Fruit fly (Drosophila melanogaster) whole organism: Measurements from ENCODE around the gene Dora.

Experiments used
- CG8478 ChIP-seq: fragments of >200 bp; optimal IDR thresholded peaks from 2 replicates; lab custom pipeline; 2018; ENCODE audit warnings: inconsistent platforms
- Dll ChIP-seq: fragments of >200 bp; optimal IDR thresholded peaks from 2 replicates; lab custom pipeline; 2017
- EcR ChIP-seq, 2 experiments: fragments of >200 bp; optimal IDR thresholded peaks; 2 replicates each; lab custom pipeline; 2017; ENCODE audit warnings: missing biosample characterization in 2 of 2, missing genetic modification characterization in 2 of 2, missing genetic modification reagents in 2 of 2
- pan ChIP-seq: fragments of >200 bp; optimal IDR thresholded peaks from 2 replicates; lab custom pipeline; 2017
- psq ChIP-seq: fragments of >200 bp; optimal IDR thresholded peaks from 2 replicates; lab custom pipeline; 2017
- usp ChIP-seq: fragments of >200 bp; optimal IDR thresholded peaks from 2 replicates; lab custom pipeline; 2017; ENCODE audit warnings: missing biosample characterization, missing genetic modification characterization, mixed read lengths

Dora gene

DNA sequence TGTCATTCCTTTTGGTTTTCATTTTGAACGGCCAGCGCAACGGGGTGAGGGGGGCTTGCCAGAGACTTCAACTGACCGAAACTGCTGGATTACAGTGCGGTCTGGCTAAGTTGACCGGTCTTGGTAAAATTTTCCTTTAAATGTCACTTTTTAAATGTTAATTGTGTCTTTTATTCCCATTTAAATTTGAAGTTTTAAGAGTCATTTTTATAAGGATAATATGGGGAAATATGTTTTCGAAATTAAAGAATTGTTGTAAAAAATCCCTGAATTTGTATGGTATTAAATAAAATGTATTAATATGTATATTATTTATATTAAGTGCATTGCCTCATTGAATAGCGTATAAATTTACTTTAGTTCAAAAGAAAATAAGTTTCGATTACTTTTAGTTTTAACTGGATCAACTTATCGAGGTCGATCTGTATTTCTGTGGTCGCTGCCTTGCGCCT is 64.9 kb downstream of the Dora start:
- TF ChIP-seq psq (lab: Kevin White, UChicago) (no peak), pan (lab: Kevin White, UChicago) (no peak), Dll (lab: Kevin White, UChicago) (no peak), EcR (GFP tag; optimal IDR thresholded peaks at IDR 0.05; lab: Kevin White, UChicago) (no peak), usp (GFP tag; lab: Kevin White, UChicago) (no peak), CG8478 (lab: Kevin White, UChicago) (no peak)

dm6 chrX:18929430-18929829 is 65.7 kb downstream of the Dora start:
- no peak for TF ChIP-seq psq (lab: Kevin White, UChicago)
- no peak for TF ChIP-seq Dll (lab: Kevin White, UChicago)
- TF ChIP-seq pan (lab: Kevin White, UChicago) = peak; percentile 79
- TF ChIP-seq EcR (GFP tag; optimal IDR thresholded peaks at IDR 0.05; lab: Kevin White, UChicago) = no peak
- no peak for TF ChIP-seq usp (GFP tag; lab: Kevin White, UChicago)

DNA sequence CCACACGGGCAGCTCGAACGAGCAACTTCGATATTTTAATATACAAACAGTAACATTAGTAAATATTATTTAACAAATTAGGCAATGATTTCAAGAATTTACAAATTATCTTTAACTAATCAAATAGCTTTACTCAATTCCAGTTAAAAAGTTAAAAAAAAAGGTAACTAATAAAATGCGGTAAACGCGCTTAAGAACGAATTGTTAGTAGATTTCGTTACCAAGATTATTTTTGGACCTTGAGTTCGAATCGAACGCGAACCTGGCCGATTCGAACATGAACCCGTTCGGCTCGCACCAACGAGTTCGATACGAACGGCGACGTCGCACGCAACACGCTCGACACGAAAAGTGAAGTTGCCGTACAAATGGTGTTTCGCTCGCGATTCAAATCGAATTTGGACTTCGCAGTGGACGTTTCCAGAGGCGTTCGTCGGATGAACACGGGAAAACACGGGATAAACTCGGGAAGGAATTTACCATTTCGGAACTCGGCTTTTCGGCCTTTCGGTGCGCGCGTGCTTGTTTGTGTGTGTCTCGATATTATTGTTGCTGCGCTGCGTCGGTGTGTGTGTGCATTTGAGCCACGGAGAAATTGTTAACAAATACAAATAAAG is 66.3 kb downstream of the Dora start, which contains the start of gene CG43759:
Gene CG43759 (plus strand): TSS at position 390 of the 617 bp plus-strand sequence.
- no peak for TF ChIP-seq usp (GFP tag; lab: Kevin White, UChicago)
- TF ChIP-seq psq (lab: Kevin White, UChicago) = no peak
- TF ChIP-seq CG8478 (lab: Kevin White, UChicago) = no peak
- TF ChIP-seq EcR (GFP tag; optimal IDR thresholded peaks at IDR 0.05; lab: Kevin White, UChicago) = no peak
- TF ChIP-seq pan (lab: Kevin White, UChicago) = no peak
- TF ChIP-seq Dll (lab: Kevin White, UChicago) = no peak

dm6 chrX:18930868-18931267 is 67.1 kb downstream of the Dora start:
- TF ChIP-seq Dll (lab: Kevin White, UChicago) (no peak), psq (lab: Kevin White, UChicago) (no peak), CG8478 (lab: Kevin White, UChicago) (no peak), EcR (GFP tag; optimal IDR thresholded peaks at IDR 0.05; lab: Kevin White, UChicago) (no peak), usp (GFP tag; lab: Kevin White, UChicago) (no peak), pan (lab: Kevin White, UChicago) (no peak)

- TF ChIP-seq pan (lab: Kevin White, UChicago) (no peak), psq (lab: Kevin White, UChicago) (no peak), Dll (lab: Kevin White, UChicago) (no peak), usp (GFP tag; lab: Kevin White, UChicago) (no peak), EcR (GFP tag; optimal IDR thresholded peaks at IDR 0.05; lab: Kevin White, UChicago) (no peak), CG8478 (lab: Kevin White, UChicago) (no peak)
Measured at dm6 chrX:18933442-18933841, 69.7 kb downstream of the Dora start.
